Worm (Caenorhabditis elegans): Measurements from ENCODE around the gene bris-1.

- TF ChIP-seq nhr-77 (tag; optimal IDR thresholded peaks at IDR 0.05) = no peak
- TF ChIP-seq nhr-12 (tag; optimal IDR thresholded peaks at IDR 0.05) = no peak
- TF ChIP-seq unc-39 (tag; optimal IDR thresholded peaks at IDR 0.05) = no peak
- TF ChIP-seq lin-39 (tag; optimal IDR thresholded peaks at IDR 0.05) = no peak
- TF ChIP-seq fkh-10 (GFP tag; optimal IDR thresholded peaks at IDR 0.05) = no peak
- TF ChIP-seq ZK546.5 (tag; optimal IDR thresholded peaks at IDR 0.05) = no peak
- no peak for TF ChIP-seq pha-4 (tag; optimal IDR thresholded peaks at IDR 0.05)
- TF ChIP-seq snpc-4 (tag; optimal IDR thresholded peaks at IDR 0.05) = no peak
- no peak for TF ChIP-seq ceh-16 (tag; optimal IDR thresholded peaks at IDR 0.05)
- no peak for TF ChIP-seq skn-1 (tag; optimal IDR thresholded peaks at IDR 0.05)
- no peak for TF ChIP-seq ceh-28 (tag; optimal IDR thresholded peaks at IDR 0.05)
- no peak for TF ChIP-seq R02D3.7 (tag; optimal IDR thresholded peaks at IDR 0.05)
- TF ChIP-seq elt-1 (tag; optimal IDR thresholded peaks at IDR 0.05) = no peak
- TF ChIP-seq ceh-82 (tag; optimal IDR thresholded peaks at IDR 0.05) = no peak
Observed at ce11 chrIV:3839420-3839819, 20.3 kb upstream of the bris-1 start, which contains the start of gene F28F9.2.
